Fruit fly (Drosophila melanogaster): Measurements from ENCODE around the gene CG4686.

DNA sequence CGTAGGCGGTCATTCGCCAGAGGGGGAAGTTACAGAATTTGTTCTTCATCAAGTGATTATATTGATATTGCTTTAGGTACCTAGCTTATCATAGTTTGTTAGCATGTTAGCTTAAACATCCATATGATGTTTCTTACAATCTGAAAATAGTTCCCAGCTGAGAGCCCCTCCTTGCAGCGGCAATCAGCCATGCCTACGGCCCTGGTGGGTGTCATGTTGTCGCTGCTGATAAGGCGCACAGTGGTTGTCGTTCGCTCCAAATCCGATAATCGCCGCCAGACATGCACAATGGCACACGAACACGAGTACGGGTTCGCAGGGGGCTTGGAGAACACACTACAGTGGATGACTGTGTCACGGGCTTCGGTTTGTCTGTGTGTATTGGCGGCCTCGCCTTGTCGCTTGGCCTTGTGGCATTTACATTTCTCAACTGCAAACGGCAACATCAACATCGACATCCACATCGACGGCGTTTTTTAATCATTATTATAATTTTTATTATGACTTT, 41.7 kb downstream of the CG4686 start:
- no peak for TF ChIP-seq psq (optimal IDR thresholded peaks at IDR 0.05)
- no peak for TF ChIP-seq insv (optimal IDR thresholded peaks at IDR 0.05)
- no peak for TF ChIP-seq Sin3A (optimal IDR thresholded peaks at IDR 0.05)
- no peak for TF ChIP-seq Myc (optimal IDR thresholded peaks at IDR 0.05)

Measured in Kc167 (cell line).